Fruit fly (Drosophila melanogaster) whole organism, adult: ENCODE measurements around the gene CG8043.
A peak's percentile ranks its signal among the peaks of the same experiment; 100 is the strongest.

Experiments
- CG11617 ChIP-seq: fragments of 200-800 bp; sonication (Bioruptor generic); optimal IDR thresholded peaks from 2 replicates; lab custom pipeline; 2017; ENCODE audit warnings: mild to moderate bottlenecking, missing biosample characterization, missing genetic modification reagents, missing genetic modification characterization
- CG12768 ChIP-seq: fragments of 200-800 bp; sonication (Bioruptor generic); optimal IDR thresholded peaks from 2 replicates; lab custom pipeline; 2017; ENCODE audit warnings: missing biosample characterization, missing genetic modification characterization, mild to moderate bottlenecking, moderate library complexity, missing genetic modification reagents
- CG14711 ChIP-seq: fragments of 200-800 bp; sonication (Bioruptor generic); optimal IDR thresholded peaks from 2 replicates; lab custom pipeline; 2018; ENCODE audit warnings: missing biosample characterization, mild to moderate bottlenecking, missing genetic modification characterization, moderate library complexity
- CG1620 ChIP-seq: fragments of 200-800 bp; sonication (Bioruptor generic); optimal IDR thresholded peaks from 2 replicates; lab custom pipeline; 2016; ENCODE audit warnings: missing biosample characterization, missing genetic modification characterization
- CG33017 ChIP-seq: fragments of 200-800 bp; sonication (Bioruptor generic); optimal IDR thresholded peaks from 2 replicates; lab custom pipeline; 2018; ENCODE audit warnings: missing biosample characterization, mild to moderate bottlenecking, missing genetic modification characterization, moderate library complexity
- CG5204 ChIP-seq: fragments of 200-800 bp; sonication (Bioruptor generic); optimal IDR thresholded peaks from 2 replicates; lab custom pipeline; 2016; ENCODE audit warnings: missing biosample characterization, missing genetic modification characterization
- CG7045 ChIP-seq: fragments of 200-800 bp; sonication (Bioruptor generic); optimal IDR thresholded peaks from 2 replicates; lab custom pipeline; 2017; ENCODE audit warnings: missing biosample characterization, mild to moderate bottlenecking, missing genetic modification characterization
- CG7101 ChIP-seq: fragments of 200-800 bp; sonication (Bioruptor generic); optimal IDR thresholded peaks from 2 replicates; lab custom pipeline; 2018; ENCODE audit warnings: missing biosample characterization, mild to moderate bottlenecking, missing genetic modification characterization, moderate library complexity
- Clk ChIP-seq: fragments of 200-800 bp; sonication (Bioruptor generic); optimal IDR thresholded peaks from 2 replicates; lab custom pipeline; 2017; ENCODE audit warnings: missing biosample characterization, missing genetic modification characterization
- Crg-1 ChIP-seq: fragments of 200-800 bp; sonication (Bioruptor generic); optimal IDR thresholded peaks from 2 replicates; lab custom pipeline; 2016; ENCODE audit warnings: missing biosample characterization, missing genetic modification characterization
- Hr96 ChIP-seq: fragments of 200-800 bp; sonication (Bioruptor generic); optimal IDR thresholded peaks from 2 replicates; lab custom pipeline; 2016; ENCODE audit warnings: missing biosample characterization, missing genetic modification characterization
- Mnt ChIP-seq: fragments of 200-800 bp; sonication (Bioruptor generic); optimal IDR thresholded peaks from 2 replicates; lab custom pipeline; 2016; ENCODE audit warnings: missing biosample characterization, mild to moderate bottlenecking, missing genetic modification characterization
- bab1 ChIP-seq: fragments of 200-800 bp; sonication (Bioruptor generic); optimal IDR thresholded peaks from 3 replicates; lab custom pipeline; 2019; ENCODE audit warnings: missing biosample characterization, mild to moderate bottlenecking, missing genetic modification characterization, moderate library complexity
- cic ChIP-seq: fragments of 200-800 bp; sonication (Bioruptor generic); optimal IDR thresholded peaks from 2 replicates; lab custom pipeline; 2017; ENCODE audit warnings: missing biosample characterization, mild to moderate bottlenecking, missing genetic modification characterization, moderate library complexity
- cnc ChIP-seq, 2 experiments: fragments of >200 bp; optimal IDR thresholded peaks; 2 replicates each; lab custom pipeline; 2017
- kay ChIP-seq: fragments of 200-800 bp; sonication (Bioruptor generic); peaks from one replicate; lab custom pipeline; 2016; ENCODE audit warnings: missing biosample characterization, missing genetic modification characterization, borderline replicate concordance
- ovo ChIP-seq: fragments of 200-800 bp; sonication (Bioruptor generic); optimal IDR thresholded peaks from 2 replicates; lab custom pipeline; 2016; ENCODE audit warnings: missing biosample characterization, missing genetic modification characterization
- pad ChIP-seq: fragments of 200-800 bp; sonication (Bioruptor generic); optimal IDR thresholded peaks from 3 replicates; lab custom pipeline; 2017; ENCODE audit warnings: missing biosample characterization, missing genetic modification characterization, mild to moderate bottlenecking, moderate library complexity, missing genetic modification reagents
- tj ChIP-seq: fragments of 200-800 bp; sonication (Bioruptor generic); optimal IDR thresholded peaks from 3 replicates; lab custom pipeline; 2017; ENCODE audit warnings: missing biosample characterization, mild to moderate bottlenecking, missing genetic modification characterization, moderate library complexity
- toe ChIP-seq: fragments of 200-800 bp; sonication (Bioruptor generic); optimal IDR thresholded peaks from 2 replicates; lab custom pipeline; 2016; ENCODE audit warnings: missing biosample characterization, missing genetic modification characterization

Gene CG8043

dm6 chr3R:8676560-8677000 lies at the start of gene CG8043, which contains the start of the genes Unc50 and CG11755:
Gene CG8043 (plus strand): TSS chr3R:8676915.
Gene Unc50 (minus strand): TSS chr3R:8676613.
Gene CG11755 (plus strand): TSS chr3R:8676915.
- TF ChIP-seq Clk (GFP tag; lab: Kevin White, UChicago), result peak; percentile 59
- TF ChIP-seq Hr96 (GFP tag; lab: Kevin White, UChicago), result peak; percentile 82
- TF ChIP-seq CG1620 (GFP tag; lab: Kevin White, UChicago), result peak; percentile 82
- TF ChIP-seq CG7045 (GFP tag; lab: Kevin White, UChicago), result peak; percentile 81
- peak; percentile 74 for TF ChIP-seq Mnt (GFP tag; lab: Kevin White, UChicago)
- TF ChIP-seq CG14711 (tag; lab: Kevin White, UChicago), result peak; percentile 74
- TF ChIP-seq ovo (GFP tag; lab: Kevin White, UChicago), result peak; percentile 44
- peak; percentile 90 for TF ChIP-seq bab1 (GFP tag; lab: Kevin White, UChicago)
- peak; percentile 59 for TF ChIP-seq pad (GFP tag; lab: Kevin White, UChicago)
- peak; percentile 73 for TF ChIP-seq CG12768 (GFP tag; lab: Kevin White, UChicago)
- peak; percentile 67 for TF ChIP-seq CG33017 (tag; lab: Kevin White, UChicago)
- TF ChIP-seq tj (GFP tag; lab: Kevin White, UChicago), result peak; percentile 54
- peak; percentile 80 for TF ChIP-seq CG7101 (tag; lab: Kevin White, UChicago)
- peak; percentile 86 for TF ChIP-seq CG5204
- TF ChIP-seq cic (GFP tag; lab: Kevin White, UChicago), result peak; percentile 37
- peak; percentile 85 for TF ChIP-seq CG11617 (GFP tag; lab: Kevin White, UChicago)
- no peak for TF ChIP-seq cnc (optimal IDR thresholded peaks at IDR 0.05; lab: Kevin White, UChicago)
- peak; percentile 89 for TF ChIP-seq toe (GFP tag; lab: Kevin White, UChicago)
- TF ChIP-seq Crg-1 (GFP tag; lab: Kevin White, UChicago), result peak; percentile 73
- peak; percentile 94 for TF ChIP-seq kay

- no peak for TF ChIP-seq tj (GFP tag; lab: Kevin White, UChicago)
- no peak for TF ChIP-seq CG5204
- no peak for TF ChIP-seq CG7101 (tag; lab: Kevin White, UChicago)
- TF ChIP-seq cic (GFP tag; lab: Kevin White, UChicago), result no peak
- no peak for TF ChIP-seq CG11617 (GFP tag; lab: Kevin White, UChicago)
Observed at dm6 chr3R:8635778-8636177, 40.9 kb upstream of the CG8043 start, which contains the start of gene Or85e. Gene Or85e (minus strand): TSS chr3R:8635878.

- TF ChIP-seq CG7101 (tag; lab: Kevin White, UChicago) (no peak), Hr96 (GFP tag; lab: Kevin White, UChicago) (no peak), pad (GFP tag; lab: Kevin White, UChicago) (no peak), Clk (GFP tag; lab: Kevin White, UChicago) (no peak), CG14711 (tag; lab: Kevin White, UChicago) (no peak)
Observed at dm6 chr3R:8638629-8639028, 38.1 kb upstream of the CG8043 start.

dm6 chr3R:8642376-8642966 lies 34.2 kb upstream of the CG8043 start:
- TF ChIP-seq tj (GFP tag; lab: Kevin White, UChicago) (peak; percentile 90), CG33017 (tag; lab: Kevin White, UChicago) (no peak), bab1 (GFP tag; lab: Kevin White, UChicago) (peak; percentile 10), CG12768 (GFP tag; lab: Kevin White, UChicago) (no peak), kay (peak; percentile 79)

- TF ChIP-seq pad (GFP tag; lab: Kevin White, UChicago) (no peak), Hr96 (GFP tag; lab: Kevin White, UChicago) (no peak), CG14711 (tag; lab: Kevin White, UChicago) (no peak), cic (GFP tag; lab: Kevin White, UChicago) (no peak), ovo (GFP tag; lab: Kevin White, UChicago) (no peak), CG1620 (GFP tag; lab: Kevin White, UChicago) (no peak), tj (GFP tag; lab: Kevin White, UChicago) (no peak), CG12768 (GFP tag; lab: Kevin White, UChicago) (no peak)
Observed at dm6 chr3R:8645580-8646220, 31.0 kb upstream of the CG8043 start, which contains the start of gene Cyp313b1. Gene Cyp313b1 (minus strand): TSS chr3R:8645650.

dm6 chr3R:8650741-8651140 lies 26.0 kb upstream of the CG8043 start, which contains the start of the genes Mkk4 and SLIRP2:
Gene Mkk4 (minus strand): TSS chr3R:8650796.
Gene SLIRP2 (plus strand): TSS chr3R:8651084.
- TF ChIP-seq kay (no peak), Crg-1 (GFP tag; lab: Kevin White, UChicago) (peak; percentile 98), pad (GFP tag; lab: Kevin White, UChicago) (peak; percentile 90), Clk (GFP tag; lab: Kevin White, UChicago) (peak; percentile 97), CG14711 (tag; lab: Kevin White, UChicago) (peak; percentile 96), cic (GFP tag; lab: Kevin White, UChicago) (peak; percentile 88), CG7101 (tag; lab: Kevin White, UChicago) (peak; percentile 98), Mnt (GFP tag; lab: Kevin White, UChicago) (peak; percentile 96), ovo (GFP tag; lab: Kevin White, UChicago) (peak; percentile 96), cnc (optimal IDR thresholded peaks at IDR 0.05; lab: Kevin White, UChicago) (no peak), CG11617 (GFP tag; lab: Kevin White, UChicago) (peak; percentile 99), CG1620 (GFP tag; lab: Kevin White, UChicago) (peak; percentile 99), CG12768 (GFP tag; lab: Kevin White, UChicago) (peak; percentile 98), CG5204 (peak; percentile 98), toe (GFP tag; lab: Kevin White, UChicago) (peak; percentile 99), Hr96 (GFP tag; lab: Kevin White, UChicago) (peak; percentile 98), tj (GFP tag; lab: Kevin White, UChicago) (peak; percentile 90), CG7045 (GFP tag; lab: Kevin White, UChicago) (peak; percentile 98), bab1 (GFP tag; lab: Kevin White, UChicago) (peak; percentile 99), CG33017 (tag; lab: Kevin White, UChicago) (peak; percentile 98)
